Worm (Caenorhabditis elegans): Measurements from ENCODE around the gene T19C4.24.

- TF ChIP-seq ceh-9 (tag; optimal IDR thresholded peaks at IDR 0.05) (no peak), ceh-48 (tag; optimal IDR thresholded peaks at IDR 0.05) (no peak), ama-1 (optimal IDR thresholded peaks at IDR 0.05) (no peak), ceh-24 (tag; optimal IDR thresholded peaks at IDR 0.05) (no peak), pha-4 (tag; optimal IDR thresholded peaks at IDR 0.05) (no peak), tbx-2 (tag; optimal IDR thresholded peaks at IDR 0.05) (no peak), eyg-1 (tag; optimal IDR thresholded peaks at IDR 0.05) (no peak), ceh-2 (tag; optimal IDR thresholded peaks at IDR 0.05) (no peak), ceh-6 (GFP tag; optimal IDR thresholded peaks at IDR 0.05) (no peak), nfya-1 (tag; optimal IDR thresholded peaks at IDR 0.05) (no peak)
Observed at ce11 chrV:11156589-11156988, 9.8 kb upstream of the T19C4.24 start.

All from whole organism, late embryonic.